Fruit fly (Drosophila melanogaster) whole organism, embryonic: ENCODE measurements around the gene ppl.

Experiments
- Ada2b ChIP-seq: fragments of 200-800 bp; sonication (Bioruptor generic); IDR thresholded peaks from 2 replicates; pipeline ENCODE4 v1.3.6; 2022; ENCODE audit warnings: missing biosample characterization, missing genetic modification characterization
- Aef1 ChIP-seq: fragments of 200-800 bp; sonication (Bioruptor generic); IDR thresholded peaks from 3 replicates; pipeline ENCODE4 v1.3.6; 2022; ENCODE audit warnings: missing biosample characterization, missing genetic modification characterization
- B-H2 ChIP-seq: fragments of 200-800 bp; sonication (Bioruptor generic); optimal IDR thresholded peaks from 2 replicates; lab custom pipeline; 2018; ENCODE audit warnings: missing biosample characterization, mild to moderate bottlenecking, missing genetic modification characterization
- CG10147 ChIP-seq: fragments of 200-800 bp; sonication (Bioruptor generic); optimal IDR thresholded peaks from 2 replicates; lab custom pipeline; 2019; ENCODE audit warnings: missing biosample characterization, mild to moderate bottlenecking, missing genetic modification characterization, moderate library complexity
- CG10321 ChIP-seq: fragments of 200-800 bp; sonication (Bioruptor generic); IDR thresholded peaks from 2 replicates; pipeline ENCODE4 v1.3.6; 2022; ENCODE audit warnings: missing biosample characterization, missing genetic modification characterization
- CG10959 ChIP-seq: fragments of 200-800 bp; sonication (Bioruptor generic); IDR thresholded peaks from 2 replicates; pipeline ENCODE4 v1.3.6; 2022; ENCODE audit warnings: missing biosample characterization, missing genetic modification characterization
- CG11560 ChIP-seq: fragments of 200-800 bp; sonication (Bioruptor generic); IDR thresholded peaks from 3 replicates; pipeline ENCODE4 v1.3.6; 2022; ENCODE audit warnings: missing biosample characterization, missing genetic modification characterization
- CG12659 ChIP-seq: fragments of 200-800 bp; sonication (Bioruptor generic); optimal IDR thresholded peaks from 3 replicates; lab custom pipeline; 2017; ENCODE audit warnings: mild to moderate bottlenecking, missing biosample characterization, missing genetic modification reagents, missing genetic modification characterization
- CG14014 ChIP-seq: fragments of 200-800 bp; sonication (Bioruptor generic); IDR thresholded peaks from 2 replicates; pipeline ENCODE4 v1.3.6; 2022; ENCODE audit warnings: missing biosample characterization, missing genetic modification characterization
- CG17802 ChIP-seq: fragments of 200-800 bp; sonication (Bioruptor generic); optimal IDR thresholded peaks from 2 replicates; lab custom pipeline; 2018; ENCODE audit warnings: missing biosample characterization, mild to moderate bottlenecking, missing genetic modification characterization, moderate library complexity
- CG17829 ChIP-seq: fragments of 200-800 bp; optimal IDR thresholded peaks from 2 replicates; lab custom pipeline; 2019; ENCODE audit warnings: missing biosample characterization, mild to moderate bottlenecking, missing genetic modification characterization, moderate library complexity
- CG2199 ChIP-seq: fragments of 200-800 bp; sonication (Bioruptor generic); IDR thresholded peaks from 3 replicates; pipeline ENCODE4 v1.3.6; 2022; ENCODE audit warnings: missing biosample characterization, missing genetic modification characterization
- CG42726 ChIP-seq: fragments of 200-800 bp; sonication (Bioruptor generic); IDR thresholded peaks from 2 replicates; pipeline ENCODE4 v1.3.6; 2022; ENCODE audit warnings: missing biosample characterization, missing genetic modification characterization; ENCODE audit not compliant: partially characterized antibody
- CG8478 ChIP-seq: fragments of >200 bp; optimal IDR thresholded peaks from 2 replicates; lab custom pipeline; 2018
- CG9215 ChIP-seq: fragments of 200-800 bp; sonication (Bioruptor generic); IDR thresholded peaks from 2 replicates; pipeline ENCODE4 v1.3.6; 2022; ENCODE audit warnings: missing biosample characterization, missing genetic modification characterization
- CG9437 ChIP-seq: fragments of 200-800 bp; sonication (Bioruptor generic); optimal IDR thresholded peaks from 2 replicates; lab custom pipeline; 2018; ENCODE audit warnings: missing biosample characterization, mild to moderate bottlenecking, missing genetic modification characterization
- CG9932 ChIP-seq: fragments of 200-800 bp; sonication (Bioruptor generic); IDR thresholded peaks from 2 replicates; pipeline ENCODE4 v1.3.6; 2022; ENCODE audit warnings: missing biosample characterization, missing genetic modification characterization
- D19A ChIP-seq: fragments of 200-800 bp; optimal IDR thresholded peaks from 3 replicates; lab custom pipeline; 2019; ENCODE audit warnings: missing biosample characterization, mild to moderate bottlenecking, missing genetic modification characterization, moderate library complexity
- Dad ChIP-seq: fragments of 200-800 bp; sonication (Bioruptor generic); optimal IDR thresholded peaks from 3 replicates; lab custom pipeline; 2016; ENCODE audit warnings: missing biosample characterization, missing genetic modification characterization
- Dbx ChIP-seq: fragments of 200-800 bp; sonication (Bioruptor generic); IDR thresholded peaks from 3 replicates; pipeline ENCODE4 v1.3.6; 2022; ENCODE audit warnings: missing biosample characterization, missing genetic modification characterization
- Fer2 ChIP-seq: fragments of 200-800 bp; sonication (Bioruptor generic); optimal IDR thresholded peaks from 2 replicates; lab custom pipeline; 2018; ENCODE audit warnings: missing biosample characterization, mild to moderate bottlenecking, missing genetic modification characterization, moderate library complexity
- HLH54F ChIP-seq: fragments of 200-800 bp; sonication (Bioruptor generic); optimal IDR thresholded peaks from 3 replicates; lab custom pipeline; 2016; ENCODE audit warnings: missing biosample characterization, missing genetic modification characterization
- Hand ChIP-seq: fragments of 200-800 bp; sonication (Bioruptor generic); optimal IDR thresholded peaks from 2 replicates; lab custom pipeline; 2017; ENCODE audit warnings: mild to moderate bottlenecking, missing biosample characterization, missing genetic modification reagents, missing genetic modification characterization
- Jarid2 ChIP-seq: fragments of 200-800 bp; sonication (Bioruptor generic); optimal IDR thresholded peaks from 3 replicates; lab custom pipeline; 2017; ENCODE audit warnings: mild to moderate bottlenecking, missing biosample characterization, missing genetic modification reagents, missing genetic modification characterization
- Max ChIP-seq: fragments of 200-800 bp; sonication (Bioruptor generic); optimal IDR thresholded peaks from 2 replicates; lab custom pipeline; 2016; ENCODE audit warnings: missing biosample characterization, mild to moderate bottlenecking, missing genetic modification characterization
- Mes4 ChIP-seq: fragments of 200-800 bp; sonication (Bioruptor generic); optimal IDR thresholded peaks from 2 replicates; lab custom pipeline; 2016; ENCODE audit warnings: missing biosample characterization, missing genetic modification characterization
- NFAT ChIP-seq: fragments of 200-800 bp; sonication (Bioruptor generic); IDR thresholded peaks from 2 replicates; pipeline ENCODE4 v1.3.6; 2022; ENCODE audit warnings: missing biosample characterization, missing genetic modification characterization
- Side ChIP-seq: fragments of 200-800 bp; sonication (Bioruptor generic); optimal IDR thresholded peaks from 2 replicates; lab custom pipeline; 2016; ENCODE audit warnings: missing biosample characterization, missing genetic modification characterization
- TFAM ChIP-seq: fragments of 200-800 bp; sonication (Bioruptor generic); optimal IDR thresholded peaks from 2 replicates; lab custom pipeline; 2017; ENCODE audit warnings: missing biosample characterization, missing genetic modification characterization, inconsistent platforms
- ab ChIP-seq: fragments of 200-800 bp; sonication (Bioruptor generic); optimal IDR thresholded peaks from 2 replicates; lab custom pipeline; 2016; ENCODE audit warnings: missing biosample characterization, missing genetic modification characterization
- aop ChIP-seq: fragments of 200-800 bp; sonication (Bioruptor generic); IDR thresholded peaks from 2 replicates; pipeline ENCODE4 v1.3.6; 2022; ENCODE audit warnings: missing biosample characterization, missing genetic modification characterization
- br ChIP-seq: fragments of >200 bp; optimal IDR thresholded peaks from 2 replicates; lab custom pipeline; 2017
- btn ChIP-seq: fragments of 200-800 bp; sonication (Bioruptor generic); optimal IDR thresholded peaks from 2 replicates; lab custom pipeline; 2016; ENCODE audit warnings: missing biosample characterization, missing genetic modification characterization
- chn ChIP-seq: fragments of 200-800 bp; sonication (Bioruptor generic); optimal IDR thresholded peaks from 2 replicates; lab custom pipeline; 2016; ENCODE audit warnings: missing biosample characterization, missing genetic modification characterization
- exex ChIP-seq: fragments of 200-800 bp; sonication (Bioruptor generic); optimal IDR thresholded peaks from 4 replicates; lab custom pipeline; 2018; ENCODE audit warnings: missing biosample characterization, mild to moderate bottlenecking, missing genetic modification characterization, moderate library complexity
- fd102C ChIP-seq: fragments of 200-800 bp; sonication (Bioruptor generic); optimal IDR thresholded peaks from 2 replicates; lab custom pipeline; 2018; ENCODE audit warnings: missing biosample characterization, mild to moderate bottlenecking, missing genetic modification characterization, moderate library complexity
- grau ChIP-seq: fragments of 200-800 bp; optimal IDR thresholded peaks from 3 replicates; lab custom pipeline; 2019; ENCODE audit warnings: missing biosample characterization, mild to moderate bottlenecking, missing genetic modification characterization, moderate library complexity
- h ChIP-seq: fragments of >200 bp; optimal IDR thresholded peaks from 2 replicates; lab custom pipeline; 2017
- inv ChIP-seq: fragments of 200-800 bp; sonication (Bioruptor generic); IDR thresholded peaks from 2 replicates; pipeline ENCODE4 v1.3.6; 2022; ENCODE audit warnings: missing biosample characterization, missing genetic modification characterization; ENCODE audit not compliant: partially characterized antibody
- jing ChIP-seq: fragments of 200-800 bp; sonication (Bioruptor generic); optimal IDR thresholded peaks from 2 replicates; lab custom pipeline; 2018; ENCODE audit warnings: missing biosample characterization, mild to moderate bottlenecking, missing genetic modification characterization
- kah ChIP-seq: fragments of 200-800 bp; sonication (Bioruptor generic); optimal IDR thresholded peaks from 2 replicates; lab custom pipeline; 2018; ENCODE audit warnings: missing biosample characterization, mild to moderate bottlenecking, missing genetic modification characterization
- pho ChIP-seq: fragments of 200-800 bp; sonication (Bioruptor generic); optimal IDR thresholded peaks from 2 replicates; lab custom pipeline; 2016; ENCODE audit warnings: missing biosample characterization, missing genetic modification characterization
- pum ChIP-seq: fragments of 200-800 bp; sonication (Bioruptor generic); optimal IDR thresholded peaks from 2 replicates; lab custom pipeline; 2016; ENCODE audit warnings: missing biosample characterization, missing genetic modification characterization
- schlank ChIP-seq: fragments of 200-800 bp; sonication (Bioruptor generic); optimal IDR thresholded peaks from 2 replicates; lab custom pipeline; 2018; ENCODE audit warnings: missing biosample characterization, mild to moderate bottlenecking, missing genetic modification characterization
- sens ChIP-seq: fragments of 200-800 bp; sonication (Bioruptor generic); peaks from one replicate; lab custom pipeline; 2016; ENCODE audit warnings: missing biosample characterization, missing genetic modification characterization
- shn ChIP-seq: fragments of 200-800 bp; sonication (Bioruptor generic); optimal IDR thresholded peaks from 3 replicates; lab custom pipeline; 2016; ENCODE audit warnings: missing biosample characterization, missing genetic modification characterization
- sim ChIP-seq: fragments of 200-800 bp; sonication (Bioruptor generic); IDR thresholded peaks from 2 replicates; pipeline ENCODE4 v1.3.6; 2022; ENCODE audit warnings: missing biosample characterization, missing genetic modification characterization
- tap ChIP-seq: fragments of 200-800 bp; optimal IDR thresholded peaks from 3 replicates; lab custom pipeline; 2019; ENCODE audit warnings: missing biosample characterization, mild to moderate bottlenecking, missing genetic modification characterization, moderate library complexity
- tio ChIP-seq: fragments of 200-800 bp; sonication (Bioruptor generic); optimal IDR thresholded peaks from 2 replicates; lab custom pipeline; 2017; ENCODE audit warnings: missing biosample characterization, missing genetic modification characterization, inconsistent platforms
- trem ChIP-seq: fragments of 200-800 bp; optimal IDR thresholded peaks from 3 replicates; lab custom pipeline; 2019; ENCODE audit warnings: missing biosample characterization, mild to moderate bottlenecking, missing genetic modification characterization, moderate library complexity
- unpg ChIP-seq: fragments of 200-800 bp; sonication (Bioruptor generic); optimal IDR thresholded peaks from 3 replicates; lab custom pipeline; 2018; ENCODE audit warnings: missing biosample characterization, mild to moderate bottlenecking, missing genetic modification characterization, moderate library complexity

ppl gene

DNA sequence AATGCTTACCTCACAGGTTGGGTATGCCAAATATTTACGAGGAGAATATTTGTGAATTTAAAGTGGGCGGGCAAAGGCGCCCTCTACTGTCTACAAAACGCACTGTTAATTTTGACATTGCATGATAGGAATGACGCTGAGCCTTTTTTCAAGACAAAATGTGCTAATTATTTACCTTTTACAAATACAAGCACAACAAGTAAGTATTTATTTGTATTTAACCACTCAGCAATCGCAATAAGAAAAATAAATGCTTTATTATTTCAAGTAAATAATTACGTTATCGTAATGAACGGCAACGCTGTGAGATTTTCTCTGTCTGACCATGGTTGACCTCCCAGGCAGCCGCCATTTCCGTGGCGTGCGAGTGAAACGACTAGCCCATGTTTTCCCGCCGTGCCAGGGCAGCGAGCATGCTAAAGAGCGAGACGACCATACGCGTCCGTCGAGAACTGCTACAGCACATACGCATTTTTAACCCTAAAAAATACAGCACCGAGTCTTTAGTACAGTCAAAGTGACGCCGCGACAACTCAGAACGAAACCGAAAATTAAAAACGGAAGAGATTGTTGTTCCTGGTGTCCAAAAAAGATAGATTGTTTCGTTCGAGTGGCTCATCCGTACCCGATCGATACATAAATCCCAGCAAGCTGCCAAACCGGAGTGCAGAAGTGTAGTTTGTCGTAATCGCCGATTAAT lies 4.5 kb upstream of the ppl start, which contains the start of the genes CG12974 and pzg (continued):
- TF ChIP-seq CG11560 (tag; lab: Robert Waterston, UW): peak; percentile 65; the same call in 2 of the 3 replicates
- TF ChIP-seq inv: peak; percentile 85
- peak; percentile 86 for TF ChIP-seq shn (GFP tag; lab: Kevin White, UChicago)
- 0 out of 3 replicates have a peak, but pooled peaks have one; percentile 38 for TF ChIP-seq CG2199 (GFP tag; lab: Robert Waterston, UW)
- peak; percentile 82 for TF ChIP-seq Max (GFP tag; lab: Kevin White, UChicago)
- no peak for TF ChIP-seq Hand (GFP tag; lab: Kevin White, UChicago)
- TF ChIP-seq Jarid2 (GFP tag; lab: Kevin White, UChicago): peak; percentile 45
- peak; percentile 94 for TF ChIP-seq CG9437 (GFP tag; lab: Kevin White, UChicago)
- TF ChIP-seq CG17829 (tag; lab: Kevin White, UChicago): peak; percentile 84
- TF ChIP-seq pum (GFP tag; lab: Kevin White, UChicago): peak; percentile 68
- TF ChIP-seq CG9215 (GFP tag; lab: Robert Waterston, UW): peak; percentile 84
- peak; percentile 48 for TF ChIP-seq Side (GFP tag; lab: Kevin White, UChicago)
- peak; percentile 91 for TF ChIP-seq Dbx (GFP tag; lab: Robert Waterston, UW)
- TF ChIP-seq Ada2b: peak; percentile 78
- peak; percentile 24 for TF ChIP-seq D19A
- no peak for TF ChIP-seq tap (tag; lab: Kevin White, UChicago)
- TF ChIP-seq CG42726 (GFP tag; lab: Robert Waterston, UW): peak; percentile 45; the same call in 1 of the 2 replicates
- TF ChIP-seq Aef1 (GFP tag; lab: Robert Waterston, UW): peak; percentile 86
- TF ChIP-seq CG17802 (tag; lab: Kevin White, UChicago): peak; percentile 79
- peak; percentile 82 for TF ChIP-seq sens (GFP tag; lab: Kevin White, UChicago)
- peak; percentile 71 for TF ChIP-seq trem
- peak; percentile 69 for TF ChIP-seq jing
- TF ChIP-seq btn (GFP tag; lab: Kevin White, UChicago): no peak
- peak; percentile 86 for TF ChIP-seq chn
- no peak for TF ChIP-seq TFAM (GFP tag; lab: Kevin White, UChicago)
- peak; percentile 74 for TF ChIP-seq unpg (GFP tag; lab: Kevin White, UChicago)
- TF ChIP-seq CG8478 (lab: Kevin White, UChicago): peak; percentile 94
- no peak for TF ChIP-seq tio
- peak; percentile 58 for TF ChIP-seq NFAT (GFP tag; lab: Robert Waterston, UW)
- no peak for TF ChIP-seq br (lab: Kevin White, UChicago)
- TF ChIP-seq fd102C (GFP tag; lab: Kevin White, UChicago): no peak
- peak; percentile 61 for TF ChIP-seq Fer2
- TF ChIP-seq CG10321 (GFP tag; lab: Robert Waterston, UW): peak; percentile 99
- TF ChIP-seq HLH54F (GFP tag; lab: Kevin White, UChicago): peak; percentile 85
- TF ChIP-seq sim: 0 out of 2 replicates have a peak, but pooled peaks have one; percentile 44
- 0 out of 2 replicates have a peak, but pooled peaks have one; percentile 55 for TF ChIP-seq CG14014 (GFP tag; lab: Robert Waterston, UW)
- TF ChIP-seq schlank (tag; lab: Kevin White, UChicago): peak; percentile 7
- TF ChIP-seq CG10959 (GFP tag; lab: Robert Waterston, UW): peak; percentile 88
- peak; percentile 93 for TF ChIP-seq CG12659 (GFP tag; lab: Kevin White, UChicago)
- TF ChIP-seq CG10147: peak; percentile 81
- no peak for TF ChIP-seq exex (tag; lab: Kevin White, UChicago)
- peak; percentile 91 for TF ChIP-seq CG9932
- TF ChIP-seq h (lab: Kevin White, UChicago): no peak
- TF ChIP-seq grau: peak; percentile 78
- TF ChIP-seq ab: peak; percentile 55
- peak; percentile 81 for TF ChIP-seq B-H2 (GFP tag; lab: Kevin White, UChicago)
- peak; percentile 89 for TF ChIP-seq pho (GFP tag; lab: Kevin White, UChicago)
- no peak; the same call in 1 of the 2 replicates for TF ChIP-seq aop
- peak; percentile 79 for TF ChIP-seq Mes4 (GFP tag; lab: Kevin White, UChicago)
- TF ChIP-seq kah: peak; percentile 38
- TF ChIP-seq Dad: peak; percentile 78
